Worm (Caenorhabditis elegans) whole organism, late embryonic: ENCODE measurements around the gene nstp-5.
A peak's percentile ranks its signal among the peaks of the same experiment; 100 is the strongest.

Experiments used
- C08G9.2 ChIP-seq: sonication (generic microtip); optimal IDR thresholded peaks from 2 replicates; lab custom pipeline; 2016; ENCODE audit warnings: mild to moderate bottlenecking, missing genetic modification characterization, moderate library complexity, missing compliant biosample characterization
- C38D4.7 ChIP-seq: fragments of 200-800 bp; sonication (Bioruptor generic); optimal IDR thresholded peaks from 2 replicates; lab custom pipeline; 2018; ENCODE audit warnings: mild to moderate bottlenecking, missing genetic modification characterization, moderate library complexity, missing compliant biosample characterization
- ceh-14 ChIP-seq: sonication (generic microtip); optimal IDR thresholded peaks from 2 replicates; lab custom pipeline; 2016; ENCODE audit warnings: missing genotype, missing genetic modification characterization, missing compliant biosample characterization
- ceh-18 ChIP-seq: sonication (generic microtip); optimal IDR thresholded peaks from 2 replicates; lab custom pipeline; 2016; ENCODE audit warnings: missing genetic modification characterization, missing compliant biosample characterization
- ceh-19 ChIP-seq: fragments of 200-800 bp; sonication (Bioruptor generic); optimal IDR thresholded peaks from 2 replicates; lab custom pipeline; 2018; ENCODE audit warnings: mild to moderate bottlenecking, missing genetic modification characterization, missing compliant biosample characterization
- ceh-2 ChIP-seq: sonication (generic microtip); optimal IDR thresholded peaks from 2 replicates; lab custom pipeline; 2016; ENCODE audit warnings: missing genotype, missing genetic modification characterization, missing compliant biosample characterization
- ceh-22 ChIP-seq: sonication (generic microtip); optimal IDR thresholded peaks from 2 replicates; lab custom pipeline; 2017; ENCODE audit warnings: missing biosample characterization, missing genetic modification characterization
- ceh-30 ChIP-seq: fragments of 150-350 bp; optimal IDR thresholded peaks from 2 replicates; lab custom pipeline; 2014; ENCODE audit warnings: missing biosample characterization, missing genetic modification characterization
- ceh-6 ChIP-seq: fragments of 200-800 bp; sonication (Bioruptor generic); optimal IDR thresholded peaks from 2 replicates; lab custom pipeline; 2018; ENCODE audit warnings: mild to moderate bottlenecking, missing genetic modification characterization, missing compliant biosample characterization
- ceh-9 ChIP-seq: sonication (generic microtip); optimal IDR thresholded peaks from 2 replicates; lab custom pipeline; 2016; ENCODE audit warnings: mild to moderate bottlenecking, missing genetic modification characterization, inconsistent platforms, missing compliant biosample characterization
- che-1 ChIP-seq: sonication (generic microtip); optimal IDR thresholded peaks from 2 replicates; lab custom pipeline; 2016; ENCODE audit warnings: mild to moderate bottlenecking, missing genetic modification characterization, missing compliant biosample characterization
- dmd-4 ChIP-seq: sonication (generic microtip); optimal IDR thresholded peaks from 2 replicates; lab custom pipeline; 2016; ENCODE audit warnings: borderline replicate concordance, missing genetic modification characterization, missing compliant biosample characterization
- elt-2 ChIP-seq: sonication (generic microtip); optimal IDR thresholded peaks from 2 replicates; lab custom pipeline; 2016; ENCODE audit warnings: missing genetic modification reagents, missing genetic modification characterization, missing compliant biosample characterization
- ets-4 ChIP-seq: sonication (generic microtip); optimal IDR thresholded peaks from 2 replicates; lab custom pipeline; 2016; ENCODE audit warnings: missing genetic modification characterization, missing compliant biosample characterization
- fax-1 ChIP-seq: sonication (generic microtip); optimal IDR thresholded peaks from 2 replicates; lab custom pipeline; 2016; ENCODE audit warnings: missing genotype, missing genetic modification characterization, missing compliant biosample characterization
- gmeb-2 ChIP-seq: sonication (generic microtip); optimal IDR thresholded peaks from 2 replicates; lab custom pipeline; 2016; ENCODE audit warnings: missing genetic modification characterization, inconsistent platforms, missing compliant biosample characterization
- hlh-13 ChIP-seq: fragments of 200-800 bp; sonication (Bioruptor generic); optimal IDR thresholded peaks from 2 replicates; lab custom pipeline; 2018; ENCODE audit warnings: mild to moderate bottlenecking, missing genetic modification characterization, missing compliant biosample characterization
- hlh-6 ChIP-seq: sonication (generic microtip); optimal IDR thresholded peaks from 2 replicates; lab custom pipeline; 2016; ENCODE audit warnings: missing genotype, missing genetic modification characterization, missing compliant biosample characterization
- hlh-8 ChIP-seq: sonication (generic microtip); optimal IDR thresholded peaks from 2 replicates; lab custom pipeline; 2016; ENCODE audit warnings: missing genotype, missing genetic modification characterization, missing compliant biosample characterization
- lim-6 ChIP-seq: sonication (generic microtip); optimal IDR thresholded peaks from 2 replicates; lab custom pipeline; 2016; ENCODE audit warnings: missing genetic modification characterization, missing compliant biosample characterization
- mec-3 ChIP-seq: sonication (generic microtip); optimal IDR thresholded peaks from 2 replicates; lab custom pipeline; 2016; ENCODE audit warnings: borderline replicate concordance, missing genetic modification characterization, missing compliant biosample characterization
- nfya-1 ChIP-seq: sonication (generic microtip); optimal IDR thresholded peaks from 2 replicates; lab custom pipeline; 2017; ENCODE audit warnings: missing genetic modification characterization, mild to moderate bottlenecking, missing compliant biosample characterization, antibody characterized with exemption, moderate library complexity
- odd-2 ChIP-seq: sonication (generic microtip); optimal IDR thresholded peaks from 2 replicates; lab custom pipeline; 2017; ENCODE audit warnings: antibody characterized with exemption, mild to moderate bottlenecking, missing genetic modification characterization, missing compliant biosample characterization
- pag-3 ChIP-seq: sonication (generic microtip); optimal IDR thresholded peaks from 2 replicates; lab custom pipeline; 2016; ENCODE audit warnings: missing compliant biosample characterization, missing genetic modification characterization, borderline replicate concordance
- pat-9 ChIP-seq: fragments of 200-800 bp; sonication (Bioruptor generic); optimal IDR thresholded peaks from 2 replicates; lab custom pipeline; 2018; ENCODE audit warnings: mild to moderate bottlenecking, missing genetic modification characterization, moderate library complexity, missing compliant biosample characterization
- pha-4 ChIP-seq: fragments of 150-350 bp; optimal IDR thresholded peaks from 2 replicates; lab custom pipeline; 2018; ENCODE audit warnings: missing biosample characterization, missing genetic modification reagents, missing genetic modification characterization
- rnt-1 ChIP-seq: sonication (generic microtip); optimal IDR thresholded peaks from 2 replicates; lab custom pipeline; 2016; ENCODE audit warnings: missing genetic modification characterization, missing compliant biosample characterization
- sdc-2 ChIP-seq: sonication (generic microtip); optimal IDR thresholded peaks from 2 replicates; lab custom pipeline; 2016; ENCODE audit warnings: missing genotype, missing genetic modification characterization, missing compliant biosample characterization
- tbx-2 ChIP-seq: sonication (generic microtip); optimal IDR thresholded peaks from 2 replicates; lab custom pipeline; 2016; ENCODE audit warnings: missing genetic modification characterization, missing compliant biosample characterization
- tbx-7 ChIP-seq: sonication (generic microtip); optimal IDR thresholded peaks from 2 replicates; lab custom pipeline; 2016; ENCODE audit warnings: missing genotype, missing genetic modification characterization, missing compliant biosample characterization
- ttx-3 ChIP-seq: sonication (generic microtip); optimal IDR thresholded peaks from 2 replicates; lab custom pipeline; 2016; ENCODE audit warnings: missing genetic modification reagents, missing genetic modification characterization, missing compliant biosample characterization
- unc-55 ChIP-seq: sonication (generic microtip); optimal IDR thresholded peaks from 2 replicates; lab custom pipeline; 2017; ENCODE audit warnings: missing biosample characterization, missing genetic modification reagents, missing genetic modification characterization
- unc-86 ChIP-seq: sonication (generic microtip); optimal IDR thresholded peaks from 2 replicates; lab custom pipeline; 2016; ENCODE audit warnings: missing genetic modification characterization, missing compliant biosample characterization
- ztf-16 ChIP-seq: sonication (generic microtip); optimal IDR thresholded peaks from 2 replicates; lab custom pipeline; 2017; ENCODE audit warnings: missing genetic modification characterization, missing compliant biosample characterization

The nstp-5 gene

DNA sequence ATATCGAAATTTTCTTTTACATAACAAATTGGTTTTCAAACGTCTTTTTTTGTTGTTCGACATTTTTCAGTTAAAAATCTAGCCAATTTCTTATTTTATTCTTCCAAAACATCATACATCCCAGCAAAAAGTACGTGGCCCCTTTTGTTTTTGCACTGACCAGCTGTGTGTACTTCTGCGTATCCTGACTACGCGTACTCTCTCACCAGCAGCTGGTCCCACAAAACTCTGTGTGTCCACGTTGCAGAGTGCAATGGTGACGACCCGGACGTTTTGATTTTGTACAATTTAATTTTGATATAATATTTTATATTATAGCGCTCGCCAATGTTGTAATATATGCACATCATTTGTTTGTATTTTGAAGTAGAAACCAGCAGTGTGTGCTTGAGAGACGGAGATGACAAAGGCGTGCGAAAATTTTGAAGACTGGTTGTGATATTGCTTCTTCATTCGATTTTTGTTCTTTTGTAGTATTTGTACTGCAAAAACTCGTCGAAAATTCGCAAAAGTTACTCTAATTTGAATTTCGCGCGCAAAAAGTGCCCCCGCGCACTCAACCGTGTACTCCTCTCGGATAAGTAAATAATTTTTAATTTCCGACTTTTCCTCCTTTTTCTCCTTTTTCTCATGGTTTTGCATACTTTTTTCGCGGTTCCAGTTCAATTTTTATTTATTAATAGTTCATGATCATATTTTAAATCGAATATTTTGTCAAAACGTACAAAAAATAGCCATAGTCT, 805 bp upstream of the nstp-5 start:
- TF ChIP-seq odd-2 (no peak), unc-86 (tag; lab: Kevin White, UChicago) (no peak), ceh-19 (no peak), pha-4 (tag; lab: Kevin White, UChicago) (no peak), elt-2 (peak; percentile 38), sdc-2 (no peak), fax-1 (tag; lab: Kevin White, UChicago) (no peak), nfya-1 (tag; lab: Kevin White, UChicago) (peak; percentile 14), hlh-6 (no peak), hlh-8 (peak; percentile 37)

DNA sequence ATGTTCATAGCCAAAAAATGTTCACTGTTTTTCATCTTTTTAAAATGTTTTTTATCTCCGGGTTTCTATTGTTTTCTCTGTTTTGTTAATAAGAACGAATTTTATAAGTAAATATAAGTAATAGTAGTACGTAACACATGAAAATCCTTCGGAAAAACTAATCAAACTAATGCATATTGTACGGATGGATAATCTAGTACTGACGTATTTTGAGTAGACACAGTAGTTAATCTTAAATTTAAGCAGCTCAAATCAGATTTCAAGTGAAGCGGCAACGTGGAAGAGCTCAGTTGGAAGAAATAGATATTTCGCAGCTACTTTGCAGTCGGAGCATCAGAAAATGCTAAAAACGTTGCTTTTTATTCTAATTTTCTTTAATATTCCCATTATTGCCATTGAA, 4.4 kb downstream of the nstp-5 start, which contains the start of gene gcy-18:
TSS of gene gcy-18 (plus strand) at position 301 of the 400 bp plus-strand sequence.
- no peak for TF ChIP-seq elt-2
- TF ChIP-seq tbx-7 (tag; lab: Kevin White, UChicago): no peak
- TF ChIP-seq ceh-22 (tag; lab: Kevin White, UChicago): no peak
- TF ChIP-seq gmeb-2 (tag; lab: Kevin White, UChicago): no peak
- no peak for TF ChIP-seq unc-55 (GFP tag; lab: Kevin White, UChicago)
- no peak for TF ChIP-seq dmd-4 (tag; lab: Kevin White, UChicago)
- no peak for TF ChIP-seq ttx-3 (tag; lab: Kevin White, UChicago)
- TF ChIP-seq pat-9 (tag; lab: Kevin White, UChicago): no peak
- TF ChIP-seq ceh-6 (GFP tag; lab: Kevin White, UChicago): no peak
- TF ChIP-seq rnt-1 (tag; lab: Kevin White, UChicago): no peak

- no peak for TF ChIP-seq C38D4.7 (GFP tag; lab: Kevin White, UChicago)
- TF ChIP-seq C08G9.2 (tag; lab: Kevin White, UChicago): no peak
- TF ChIP-seq elt-2: peak; percentile 46
- TF ChIP-seq pag-3 (tag; lab: Kevin White, UChicago): no peak
These were observed 10.5 kb downstream of the nstp-5 start, which contains the start of gene clec-186 for ce11 chrIV:12865884-12866283. Gene clec-186 (plus strand): TSS chrIV:12866109.

DNA sequence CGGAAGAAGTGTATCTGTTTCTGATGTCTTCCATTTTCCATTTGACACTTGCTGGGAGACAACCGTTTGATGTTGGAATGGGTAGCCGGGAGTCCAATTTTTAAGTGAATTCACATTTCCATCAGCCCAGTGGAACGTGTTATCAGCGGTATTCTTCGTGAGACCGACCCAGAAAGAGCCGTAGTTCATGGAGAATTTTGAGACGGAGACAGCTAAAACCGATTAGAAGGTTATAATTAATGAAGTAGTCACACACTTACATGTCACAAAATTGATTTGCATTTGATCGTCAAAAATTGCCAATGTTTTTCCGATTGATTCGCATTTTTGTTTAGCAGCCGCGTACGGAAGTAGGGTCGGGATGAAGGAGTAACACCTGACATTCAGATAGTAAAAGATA, 14.0 kb downstream of the nstp-5 start:
- TF ChIP-seq ceh-14 (tag; lab: Kevin White, UChicago): no peak
- no peak for TF ChIP-seq pag-3 (tag; lab: Kevin White, UChicago)
- no peak for TF ChIP-seq ztf-16 (tag; lab: Kevin White, UChicago)
- TF ChIP-seq che-1 (tag; lab: Kevin White, UChicago): no peak

ce11 chrIV:12869812-12870211, 14.5 kb downstream of the nstp-5 start:
- no peak for TF ChIP-seq hlh-13 (GFP tag; lab: Kevin White, UChicago)
- TF ChIP-seq ceh-2: no peak
- no peak for TF ChIP-seq tbx-2
- TF ChIP-seq ceh-18 (tag; lab: Kevin White, UChicago): no peak
- TF ChIP-seq ceh-9 (tag; lab: Kevin White, UChicago): no peak
- no peak for TF ChIP-seq ceh-30 (tag; lab: Kevin White, UChicago)
- no peak for TF ChIP-seq ceh-22 (tag; lab: Kevin White, UChicago)
- no peak for TF ChIP-seq unc-86 (tag; lab: Kevin White, UChicago)
- TF ChIP-seq lim-6 (tag; lab: Kevin White, UChicago): no peak
- TF ChIP-seq ttx-3 (tag; lab: Kevin White, UChicago): no peak
- no peak for TF ChIP-seq C38D4.7 (GFP tag; lab: Kevin White, UChicago)
- no peak for TF ChIP-seq ets-4 (tag; lab: Kevin White, UChicago)
- TF ChIP-seq mec-3: no peak
